Worm (Caenorhabditis elegans): Measurements from ENCODE around the gene psf-1.

psf-1 gene

DNA sequence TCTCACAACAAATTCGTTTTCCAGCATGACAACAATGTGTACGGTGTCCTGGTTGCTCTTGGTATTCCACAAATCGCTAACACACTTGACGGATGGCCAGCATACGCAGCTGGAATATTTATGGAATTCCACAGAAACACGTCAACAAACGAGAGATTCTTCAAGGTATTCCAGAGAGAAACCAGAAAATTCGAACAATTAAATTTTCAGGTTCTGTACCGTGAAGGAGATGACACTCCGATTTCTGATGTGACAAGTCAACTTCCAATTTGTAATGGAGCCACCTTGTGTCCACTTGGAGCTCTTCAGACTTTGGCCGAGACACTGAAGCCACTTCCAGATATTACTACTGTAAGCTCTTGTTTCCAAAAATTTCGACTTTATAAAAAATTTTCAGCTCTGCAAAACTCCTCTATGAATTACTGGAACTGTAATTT, 34.5 kb upstream of the psf-1 start (continued):
- TF ChIP-seq nfya-2 (GFP tag; IDR thresholded peaks at IDR 0.05), result no peak
- no peak for TF ChIP-seq ceh-58 (GFP tag; IDR thresholded peaks at IDR 0.05)
- TF ChIP-seq egl-18 (GFP tag; IDR thresholded peaks at IDR 0.05), result no peak
- 0 out of 2 replicates have a peak, but pooled peaks have one; percentile 17 for TF ChIP-seq cebp-2 (GFP tag; IDR thresholded peaks at IDR 0.05)
- TF ChIP-seq nhr-120 (GFP tag; IDR thresholded peaks at IDR 0.05), result no peak
- no peak for TF ChIP-seq pha-4 (tag; optimal IDR thresholded peaks at IDR 0.05)
- TF ChIP-seq unc-130 (GFP tag; optimal IDR thresholded peaks at IDR 0.05), result no peak
- TF ChIP-seq snpc-3.4 (tag; optimal IDR thresholded peaks at IDR 0.05), result no peak
- 0 out of 2 replicates have a peak, but pooled peaks have one; percentile 14 for TF ChIP-seq pbrm-1 (GFP tag; IDR thresholded peaks at IDR 0.05)
- no peak; the same call in 1 of the 2 replicates for TF ChIP-seq Y53G8AR.9 (GFP tag; conservative IDR thresholded peaks at IDR 0.05)
- TF ChIP-seq sdz-38 (tag; optimal IDR thresholded peaks at IDR 0.05), result no peak
- peak; percentile 14 for TF ChIP-seq ztf-26 (tag; optimal IDR thresholded peaks at IDR 0.05)
- peak; percentile 71 for TF ChIP-seq B0035.1 (tag; optimal IDR thresholded peaks at IDR 0.05)

DNA sequence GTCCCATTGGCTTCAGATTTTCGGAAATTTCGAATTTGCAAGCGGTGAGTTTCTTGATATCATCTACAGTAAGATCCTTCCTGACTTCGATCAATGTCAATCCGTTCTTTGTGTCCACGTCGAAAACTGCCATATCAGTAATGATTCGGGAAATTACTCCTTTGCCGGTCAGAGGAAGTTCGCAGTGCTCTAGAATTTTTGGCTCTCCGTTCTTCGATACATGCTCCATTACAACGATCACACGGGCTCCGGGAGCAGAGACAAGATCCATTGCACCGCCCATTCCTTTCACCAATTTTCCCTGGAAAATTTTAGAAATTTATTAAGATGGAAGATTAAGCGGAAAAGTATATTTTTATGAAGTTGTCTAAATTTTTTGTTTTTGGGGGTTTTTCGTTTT, 33.9 kb upstream of the psf-1 start:
- no peak for TF ChIP-seq ztf-18 (tag; optimal IDR thresholded peaks at IDR 0.05)
- peak; percentile 71; the same call in 1 of the 2 replicates for TF ChIP-seq madf-3 (GFP tag; IDR thresholded peaks at IDR 0.05)
- no peak for TF ChIP-seq cebp-1 (GFP tag; IDR thresholded peaks at IDR 0.05)
- TF ChIP-seq cebp-1 (tag; optimal IDR thresholded peaks at IDR 0.05), result no peak
- TF ChIP-seq dpl-1 (GFP tag; optimal IDR thresholded peaks at IDR 0.05), result no peak
- no peak for TF ChIP-seq hlh-26 (GFP tag; conservative IDR thresholded peaks at IDR 0.05)
- TF ChIP-seq hmg-1.2 (GFP tag; IDR thresholded peaks at IDR 0.05), result peak; percentile 20; the same call in 1 of the 2 replicates
- TF ChIP-seq mcd-1 (GFP tag; IDR thresholded peaks at IDR 0.05), result 0 out of 2 replicates have a peak, but pooled peaks have one; percentile 28
- no peak for TF ChIP-seq ztf-22 (GFP tag; optimal IDR thresholded peaks at IDR 0.05)
- TF ChIP-seq F52B5.7 (tag; optimal IDR thresholded peaks at IDR 0.05), result peak; percentile 42
- TF ChIP-seq ztf-6 (GFP tag; IDR thresholded peaks at IDR 0.05), result no peak
- TF ChIP-seq somi-1 (GFP tag; optimal IDR thresholded peaks at IDR 0.05), result no peak
- TF ChIP-seq zfh-2 (GFP tag; conservative IDR thresholded peaks at IDR 0.05), result no peak
- no peak for TF ChIP-seq attf-6 (GFP tag; IDR thresholded peaks at IDR 0.05)
- no peak for TF ChIP-seq F22D6.2 (tag; optimal IDR thresholded peaks at IDR 0.05)
- TF ChIP-seq ceh-27 (GFP tag; optimal IDR thresholded peaks at IDR 0.05), result no peak
- no peak for TF ChIP-seq bed-1 (GFP tag; IDR thresholded peaks at IDR 0.05)
- no peak for TF ChIP-seq C17E4.6 (GFP tag; IDR thresholded peaks at IDR 0.05)
- no peak for TF ChIP-seq B0261.1 (tag; optimal IDR thresholded peaks at IDR 0.05)
- no peak for TF ChIP-seq snpc-1.3 (tag; optimal IDR thresholded peaks at IDR 0.05; ENCODE audit: insufficient read depth)
- TF ChIP-seq K12H6.12 (tag; optimal IDR thresholded peaks at IDR 0.05), result no peak
- no peak for TF ChIP-seq sptf-2 (GFP tag; optimal IDR thresholded peaks at IDR 0.05)
- TF ChIP-seq ekl-4 (GFP tag; IDR thresholded peaks at IDR 0.05), result peak; percentile 56
- no peak for TF ChIP-seq xnd-1 (tag; optimal IDR thresholded peaks at IDR 0.05)
- TF ChIP-seq chd-7 (tag; optimal IDR thresholded peaks at IDR 0.05), result peak; percentile 63
- no peak for TF ChIP-seq nhr-120 (GFP tag; IDR thresholded peaks at IDR 0.05)
- peak in 1 of 2 experiments; percentile 16 for TF ChIP-seq let-607 (tag; optimal IDR thresholded peaks at IDR 0.05)
- no peak for TF ChIP-seq repo-1 (tag; optimal IDR thresholded peaks at IDR 0.05)
- TF ChIP-seq unc-130 (GFP tag; optimal IDR thresholded peaks at IDR 0.05), result no peak
- peak; percentile 70; the same call in 1 of the 2 replicates for TF ChIP-seq Y56A3A.18 (GFP tag; IDR thresholded peaks at IDR 0.05)
- no peak for TF ChIP-seq F57A8.1 (GFP tag; optimal IDR thresholded peaks at IDR 0.05)
- no peak for TF ChIP-seq F39B2.1 (GFP tag; IDR thresholded peaks at IDR 0.05)
- no peak for TF ChIP-seq ceh-100 (GFP tag; IDR thresholded peaks at IDR 0.05)
- peak; percentile 69; the same call in 1 of the 2 replicates for TF ChIP-seq aptf-3 (GFP tag; IDR thresholded peaks at IDR 0.05)
- no peak for TF ChIP-seq B0019.2 (GFP tag; conservative IDR thresholded peaks at IDR 0.05)
- TF ChIP-seq sdz-38 (tag; optimal IDR thresholded peaks at IDR 0.05), result no peak
- no peak for TF ChIP-seq F49E8.2 (tag; optimal IDR thresholded peaks at IDR 0.05; ENCODE audit: insufficient read depth)
